Fruit fly (Drosophila melanogaster) whole organism, embryonic: ENCODE results near the gene Cpr67Fb.
A peak's percentile ranks its signal among the peaks of the same experiment; 100 is the strongest.

ENCODE experiments used
- Atf6 ChIP-seq: fragments of 200-800 bp; sonication (Bioruptor generic); IDR thresholded peaks from 2 replicates; pipeline ENCODE4 v1.3.6; 2022; ENCODE audit warnings: missing biosample characterization, missing genetic modification characterization
- BEAF-32 ChIP-seq: fragments of 200-800 bp; sonication (Bioruptor generic); optimal IDR thresholded peaks from 3 replicates; lab custom pipeline; 2017; ENCODE audit warnings: missing biosample characterization, missing genetic modification characterization, mild to moderate bottlenecking, moderate library complexity, missing genetic modification reagents
- CG15073 ChIP-seq: fragments of 200-800 bp; sonication (Bioruptor generic); optimal IDR thresholded peaks from 2 replicates; lab custom pipeline; 2016; ENCODE audit warnings: missing biosample characterization, missing genetic modification characterization
- CG1647 ChIP-seq: fragments of 200-800 bp; sonication (Bioruptor generic); optimal IDR thresholded peaks from 3 replicates; lab custom pipeline; 2016; ENCODE audit warnings: missing biosample characterization, missing genetic modification characterization
- Drgx ChIP-seq: fragments of 200-800 bp; sonication (Bioruptor generic); IDR thresholded peaks from 2 replicates; pipeline ENCODE4 v1.3.6; 2022; ENCODE audit warnings: missing biosample characterization, missing genetic modification characterization
- Rfx ChIP-seq: fragments of 200-800 bp; sonication (Bioruptor generic); IDR thresholded peaks from 2 replicates; pipeline ENCODE4 v1.3.6; 2022; ENCODE audit warnings: missing biosample characterization, missing genetic modification characterization
- pfk ChIP-seq: fragments of 200-800 bp; sonication (Bioruptor generic); optimal IDR thresholded peaks from 2 replicates; lab custom pipeline; 2018; ENCODE audit warnings: missing biosample characterization, mild to moderate bottlenecking, missing genetic modification characterization, moderate library complexity
- rib ChIP-seq: fragments of 200-800 bp; sonication (Bioruptor generic); IDR thresholded peaks from 2 replicates; pipeline ENCODE4 v1.3.6; 2022; ENCODE audit warnings: missing biosample characterization, missing genetic modification characterization
- sna ChIP-seq: fragments of 200-800 bp; sonication (Bioruptor generic); IDR thresholded peaks from 2 replicates; pipeline ENCODE4 v1.3.6; 2022; ENCODE audit warnings: missing biosample characterization, missing genetic modification characterization; ENCODE audit not compliant: partially characterized antibody
- sug ChIP-seq: fragments of 200-800 bp; optimal IDR thresholded peaks from 2 replicates; lab custom pipeline; 2019; ENCODE audit warnings: missing biosample characterization, mild to moderate bottlenecking, missing genetic modification characterization, moderate library complexity

dm6 chr3L:10848712-10849377 lies 45.1 kb upstream of the Cpr67Fb start:
- TF ChIP-seq BEAF-32 (no peak), Rfx (GFP tag; lab: Robert Waterston, UW) (0 out of 2 replicates have a peak, but pooled peaks have one; percentile 20), sug (tag; lab: Kevin White, UChicago) (no peak), Atf6 (GFP tag; lab: Robert Waterston, UW) (no peak), rib (GFP tag; lab: Robert Waterston, UW) (no peak), Drgx (GFP tag; lab: Robert Waterston, UW) (no peak), CG15073 (GFP tag; lab: Kevin White, UChicago) (no peak), pfk (no peak), CG1647 (GFP tag; lab: Kevin White, UChicago) (no peak), sna (no peak)
